Worm (Caenorhabditis elegans) whole organism, mixed stage, embryonic: ENCODE measurements around the gene trpp-4.

Source experiments
- M03D4.4 ChIP-seq: sonication (generic microtip); optimal IDR thresholded peaks from 2 replicates; lab custom pipeline; 2017; ENCODE audit warnings: mild to moderate bottlenecking, missing genetic modification characterization, missing compliant biosample characterization
- bed-3 ChIP-seq: fragments of 200-800 bp; sonication (Bioruptor generic); optimal IDR thresholded peaks from 3 replicates; lab custom pipeline; 2018; ENCODE audit warnings: mild to moderate bottlenecking, missing genetic modification characterization, moderate library complexity, missing compliant biosample characterization
- blmp-1 ChIP-seq: fragments of 150-350 bp; optimal IDR thresholded peaks from 2 replicates; lab custom pipeline; 2014; ENCODE audit warnings: missing biosample characterization, missing genetic modification characterization
- ceh-83 ChIP-seq: fragments of 200-800 bp; sonication (Bioruptor generic); optimal IDR thresholded peaks from 2 replicates; lab custom pipeline; 2018; ENCODE audit warnings: mild to moderate bottlenecking, missing genetic modification characterization, missing compliant biosample characterization
- elt-3 ChIP-seq: fragments of 150-350 bp; optimal IDR thresholded peaks from 2 replicates; lab custom pipeline; 2014; ENCODE audit warnings: missing biosample characterization, missing genetic modification characterization
- snpc-4 ChIP-seq: fragments of 150-350 bp; optimal IDR thresholded peaks from 2 replicates; lab custom pipeline; 2014; ENCODE audit warnings: missing biosample characterization, missing genetic modification characterization
- sptf-1 ChIP-seq: sonication (generic microtip); optimal IDR thresholded peaks from 2 replicates; lab custom pipeline; 2017; ENCODE audit warnings: mild to moderate bottlenecking, missing genetic modification characterization, moderate library complexity, missing compliant biosample characterization
- unc-120 ChIP-seq: sonication (generic microtip); optimal IDR thresholded peaks from 2 replicates; lab custom pipeline; 2017; ENCODE audit warnings: missing genetic modification characterization, missing compliant biosample characterization; ENCODE audit not compliant: poor library complexity, severe bottlenecking
- unc-62 ChIP-seq: fragments of 150-350 bp; optimal IDR thresholded peaks from 2 replicates; lab custom pipeline; 2014; ENCODE audit warnings: missing biosample characterization, missing genetic modification reagents, missing genetic modification characterization

The trpp-4 gene

ce11 chrV:9443748-9444147, 43.6 kb downstream of the trpp-4 start, which contains the start of gene wdr-62:
TSS of gene wdr-62 (plus strand) at chrV:9444048.
- TF ChIP-seq bed-3 (GFP tag; lab: Kevin White, UChicago), result no peak
- TF ChIP-seq unc-120 (tag; lab: Kevin White, UChicago), result no peak
- TF ChIP-seq M03D4.4 (tag; lab: Kevin White, UChicago), result no peak

DNA sequence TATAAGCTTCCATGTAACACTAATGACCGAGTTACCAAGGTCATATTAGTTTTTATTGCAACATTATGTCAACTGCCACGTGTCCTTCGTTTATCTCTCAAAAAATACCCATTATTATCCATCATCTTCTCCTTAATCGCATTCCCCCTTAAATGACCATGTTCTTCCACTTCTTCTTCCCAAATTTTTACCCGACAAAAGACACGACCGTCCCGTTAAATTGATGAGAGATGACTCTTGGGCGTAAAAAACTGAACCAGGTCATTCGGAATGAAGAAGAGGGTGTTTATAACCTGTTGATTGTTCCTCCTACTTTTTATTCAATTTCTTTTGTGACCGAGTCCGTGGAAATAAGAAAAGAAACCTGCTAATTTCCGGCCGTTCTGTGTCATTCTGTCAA, 44.5 kb downstream of the trpp-4 start:
- no peak for TF ChIP-seq sptf-1 (tag; lab: Kevin White, UChicago)
- TF ChIP-seq elt-3 (tag; lab: Kevin White, UChicago), result no peak
- no peak for TF ChIP-seq unc-62 (GFP tag; lab: Kevin White, UChicago)
- TF ChIP-seq snpc-4, result no peak
- TF ChIP-seq blmp-1, result no peak
- TF ChIP-seq ceh-83, result no peak
